Fruit fly (Drosophila melanogaster) whole organism, embryonic: Measurements from ENCODE around the gene Cap-D2.

Experiments used
- ATbp ChIP-seq: fragments of 200-800 bp; sonication (Bioruptor generic); optimal IDR thresholded peaks from 2 replicates; lab custom pipeline; 2017; ENCODE audit warnings: missing biosample characterization, mild to moderate bottlenecking, missing genetic modification characterization, missing genetic modification reagents
- Atf3 ChIP-seq: fragments of 200-800 bp; sonication (Bioruptor generic); optimal IDR thresholded peaks from 3 replicates; lab custom pipeline; 2016; ENCODE audit warnings: missing biosample characterization, missing genetic modification characterization
- Bteb2 ChIP-seq: fragments of 200-800 bp; sonication (Bioruptor generic); optimal IDR thresholded peaks from 2 replicates; lab custom pipeline; 2016; ENCODE audit warnings: missing biosample characterization, missing genetic modification characterization
- CG10267 ChIP-seq: fragments of 200-800 bp; sonication (Bioruptor generic); optimal IDR thresholded peaks from 2 replicates; lab custom pipeline; 2018; ENCODE audit warnings: missing biosample characterization, mild to moderate bottlenecking, missing genetic modification characterization, moderate library complexity
- CG10565 ChIP-seq: fragments of 200-800 bp; sonication (Bioruptor generic); optimal IDR thresholded peaks from 3 replicates; lab custom pipeline; 2016; ENCODE audit warnings: missing biosample characterization, mild to moderate bottlenecking, missing genetic modification characterization
- CG10654 ChIP-seq: fragments of 200-800 bp; sonication (Bioruptor generic); optimal IDR thresholded peaks from 2 replicates; lab custom pipeline; 2016; ENCODE audit warnings: missing biosample characterization, missing genetic modification characterization
- CG12236 ChIP-seq: fragments of 200-800 bp; sonication (Bioruptor generic); optimal IDR thresholded peaks from 2 replicates; lab custom pipeline; 2016; ENCODE audit warnings: missing biosample characterization, missing genetic modification characterization
- CG14050 ChIP-seq: fragments of 200-800 bp; sonication (Bioruptor generic); IDR thresholded peaks from 3 replicates; pipeline ENCODE4 v1.3.6; 2022; ENCODE audit warnings: missing biosample characterization, missing genetic modification characterization
- CG15514 ChIP-seq: fragments of 200-800 bp; sonication (Bioruptor generic); optimal IDR thresholded peaks from 3 replicates; lab custom pipeline; 2017; ENCODE audit warnings: missing biosample characterization, missing genetic modification characterization, mild to moderate bottlenecking, moderate library complexity, missing genetic modification reagents
- CG1603 ChIP-seq: fragments of 200-800 bp; sonication (Bioruptor generic); optimal IDR thresholded peaks from 2 replicates; lab custom pipeline; 2019; ENCODE audit warnings: missing biosample characterization, mild to moderate bottlenecking, missing genetic modification characterization, moderate library complexity
- CG17359 ChIP-seq: fragments of 200-800 bp; sonication (Bioruptor generic); optimal IDR thresholded peaks from 3 replicates; lab custom pipeline; 2018; ENCODE audit warnings: missing biosample characterization, mild to moderate bottlenecking, missing genetic modification characterization, moderate library complexity
- CG18476 ChIP-seq: fragments of 200-800 bp; sonication (Bioruptor generic); optimal IDR thresholded peaks from 2 replicates; lab custom pipeline; 2016; ENCODE audit warnings: missing biosample characterization, mild to moderate bottlenecking, missing genetic modification characterization
- CG18599 ChIP-seq: fragments of 200-800 bp; sonication (Bioruptor generic); optimal IDR thresholded peaks from 3 replicates; lab custom pipeline; 2017; ENCODE audit warnings: missing biosample characterization, missing genetic modification characterization, mild to moderate bottlenecking, moderate library complexity, missing genetic modification reagents
- CG30020 ChIP-seq: fragments of 200-800 bp; optimal IDR thresholded peaks from 2 replicates; lab custom pipeline; 2019; ENCODE audit warnings: missing biosample characterization, mild to moderate bottlenecking, missing genetic modification characterization, moderate library complexity
- CG3065 ChIP-seq: fragments of 200-800 bp; sonication (Bioruptor generic); optimal IDR thresholded peaks from 2 replicates; lab custom pipeline; 2016; ENCODE audit warnings: missing biosample characterization, missing genetic modification characterization
- CG32532 ChIP-seq: fragments of 200-800 bp; sonication (Bioruptor generic); IDR thresholded peaks from 2 replicates; pipeline ENCODE4 v1.3.6; 2022; ENCODE audit warnings: missing biosample characterization, missing genetic modification characterization
- CG4360 ChIP-seq: fragments of 200-800 bp; sonication (Bioruptor generic); IDR thresholded peaks from 2 replicates; pipeline ENCODE4 v1.3.6; 2022; ENCODE audit warnings: missing biosample characterization, missing genetic modification characterization
- CG4820 ChIP-seq: fragments of 200-800 bp; sonication (Bioruptor generic); optimal IDR thresholded peaks from 3 replicates; lab custom pipeline; 2016; ENCODE audit warnings: missing biosample characterization, missing genetic modification characterization
- CG8290 ChIP-seq, 3 experiments: fragments of 200-800 bp; sonication (Bioruptor generic); optimal IDR thresholded peaks; 2 replicates each; lab custom pipeline; 2016 to 2019; ENCODE audit warnings: missing biosample characterization in 3 of 3, missing genetic modification characterization in 3 of 3, mild to moderate bottlenecking in 2 of 3, moderate library complexity in 1 of 3
- CkIIα-i1 ChIP-seq: fragments of 200-800 bp; sonication (Bioruptor generic); IDR thresholded peaks from 2 replicates; pipeline ENCODE4 v1.3.6; 2022; ENCODE audit warnings: missing biosample characterization, missing genetic modification characterization
- Doc2 ChIP-seq: fragments of 200-800 bp; sonication (Bioruptor generic); IDR thresholded peaks from 2 replicates; pipeline ENCODE4 v1.3.6; 2022; ENCODE audit warnings: missing biosample characterization, missing genetic modification characterization
- Doc3 ChIP-seq: fragments of 200-800 bp; sonication (Bioruptor generic); IDR thresholded peaks from 3 replicates; pipeline ENCODE4 v1.3.6; 2022; ENCODE audit warnings: missing biosample characterization, missing genetic modification characterization; ENCODE audit not compliant: partially characterized antibody
- E2f1 ChIP-seq: fragments of 200-800 bp; sonication (Bioruptor generic); IDR thresholded peaks from 2 replicates; pipeline ENCODE4 v1.3.6; 2022; ENCODE audit warnings: missing biosample characterization, missing genetic modification characterization
- Elba2 ChIP-seq: fragments of 200-800 bp; sonication (Bioruptor generic); optimal IDR thresholded peaks from 3 replicates; lab custom pipeline; 2016; ENCODE audit warnings: missing biosample characterization, missing genetic modification characterization
- Ets65A ChIP-seq: fragments of 200-800 bp; sonication (Bioruptor generic); peaks from one replicate; lab custom pipeline; 2016; ENCODE audit warnings: missing biosample characterization, missing genetic modification characterization
- MTF-1 ChIP-seq: fragments of 200-800 bp; sonication (Bioruptor generic); optimal IDR thresholded peaks from 2 replicates; lab custom pipeline; 2018; ENCODE audit warnings: missing biosample characterization, mild to moderate bottlenecking, missing genetic modification characterization, borderline replicate concordance
- Med ChIP-seq: fragments of 200-800 bp; sonication (Bioruptor generic); peaks from one replicate; lab custom pipeline; 2016; ENCODE audit warnings: missing biosample characterization, missing genetic modification characterization, mild to moderate bottlenecking, inconsistent platforms, moderate library complexity
- PHDP ChIP-seq: fragments of 200-800 bp; sonication (Bioruptor generic); optimal IDR thresholded peaks from 3 replicates; lab custom pipeline; 2018; ENCODE audit warnings: missing biosample characterization, mild to moderate bottlenecking, missing genetic modification characterization, moderate library complexity
- Rx ChIP-seq: fragments of 200-800 bp; sonication (Bioruptor generic); IDR thresholded peaks from 2 replicates; pipeline ENCODE4 v1.3.6; 2022; ENCODE audit warnings: missing biosample characterization, missing genetic modification characterization
- Six4 ChIP-seq: fragments of 200-800 bp; sonication (Bioruptor generic); optimal IDR thresholded peaks from 2 replicates; lab custom pipeline; 2016; ENCODE audit warnings: missing biosample characterization, missing genetic modification characterization
- Trl ChIP-seq, 3 experiments: fragments of >200 bp in 2 of 3; fragments of 200-800 bp in 1 of 3; sonication (Bioruptor generic) in 1 of 3; optimal IDR thresholded peaks; 2 replicates in 1 of 3; 3 replicates in 2 of 3; lab custom pipeline; 2016 to 2017; ENCODE audit warnings: missing biosample characterization in 1 of 3, missing genetic modification characterization in 1 of 3
- bowl ChIP-seq: fragments of 200-800 bp; sonication (Bioruptor generic); IDR thresholded peaks from 2 replicates; pipeline ENCODE4 v1.3.6; 2022; ENCODE audit warnings: missing biosample characterization, missing genetic modification characterization
- cato ChIP-seq: fragments of 200-800 bp; sonication (Bioruptor generic); optimal IDR thresholded peaks from 2 replicates; lab custom pipeline; 2016; ENCODE audit warnings: missing biosample characterization, missing genetic modification characterization, borderline replicate concordance
- chif ChIP-seq, 2 experiments: fragments of 200-800 bp; sonication (Bioruptor generic); optimal IDR thresholded peaks; 3 replicates each; lab custom pipeline; 2016; ENCODE audit warnings: missing biosample characterization in 2 of 2, missing genetic modification characterization in 2 of 2
- fd3F ChIP-seq: fragments of 200-800 bp; sonication (Bioruptor generic); optimal IDR thresholded peaks from 2 replicates; lab custom pipeline; 2018; ENCODE audit warnings: missing biosample characterization, mild to moderate bottlenecking, missing genetic modification characterization, moderate library complexity
- gcm ChIP-seq: fragments of 200-800 bp; sonication (Bioruptor generic); optimal IDR thresholded peaks from 2 replicates; lab custom pipeline; 2019; ENCODE audit warnings: missing biosample characterization, mild to moderate bottlenecking, missing genetic modification characterization, moderate library complexity
- h ChIP-seq: fragments of >200 bp; optimal IDR thresholded peaks from 2 replicates; lab custom pipeline; 2017
- hth ChIP-seq: fragments of >200 bp; optimal IDR thresholded peaks from 2 replicates; lab custom pipeline; 2017; ENCODE audit warnings: inconsistent platforms
- knrl ChIP-seq: fragments of 200-800 bp; sonication (Bioruptor generic); IDR thresholded peaks from 3 replicates; pipeline ENCODE4 v1.3.6; 2022; ENCODE audit warnings: missing biosample characterization, missing genetic modification characterization; ENCODE audit not compliant: partially characterized antibody
- lilli ChIP-seq: fragments of 200-800 bp; sonication (Bioruptor generic); optimal IDR thresholded peaks from 3 replicates; lab custom pipeline; 2016; ENCODE audit warnings: missing biosample characterization, missing genetic modification characterization
- otp ChIP-seq: fragments of 200-800 bp; sonication (Bioruptor generic); IDR thresholded peaks from 3 replicates; pipeline ENCODE4, ENCODE4 v1.3.6; 2022; ENCODE audit warnings: missing biosample characterization, missing genetic modification characterization
- pb ChIP-seq: fragments of 200-800 bp; sonication (Bioruptor generic); optimal IDR thresholded peaks from 3 replicates; lab custom pipeline; 2016; ENCODE audit warnings: missing biosample characterization, missing genetic modification characterization
- prd ChIP-seq, 3 experiments: fragments of >200 bp in 2 of 3; fragments of 200-800 bp in 1 of 3; sonication (Bioruptor generic) in 1 of 3; optimal IDR thresholded peaks in 2 of 3; IDR thresholded peaks in 1 of 3; 2 replicates in 2 of 3; 3 replicates in 1 of 3; pipeline versions ENCODE4 v1.3.6 to Lab custom; 2017 to 2022; ENCODE audit warnings: missing biosample characterization in 1 of 3, missing genetic modification characterization in 1 of 3
- sisA ChIP-seq: fragments of 200-800 bp; sonication (Bioruptor generic); IDR thresholded peaks from 2 replicates; pipeline ENCODE4 v1.3.6; 2022; ENCODE audit warnings: missing biosample characterization, missing genetic modification characterization
- slbo ChIP-seq: fragments of 200-800 bp; sonication (Bioruptor generic); IDR thresholded peaks from 2 replicates; pipeline ENCODE4 v1.3.6; 2022; ENCODE audit warnings: missing biosample characterization, missing genetic modification characterization
- sr ChIP-seq: fragments of 200-800 bp; sonication (Bioruptor generic); IDR thresholded peaks from 3 replicates; pipeline ENCODE4 v1.3.6; 2022; ENCODE audit warnings: missing biosample characterization, missing genetic modification characterization
- unpg ChIP-seq: fragments of 200-800 bp; sonication (Bioruptor generic); optimal IDR thresholded peaks from 3 replicates; lab custom pipeline; 2018; ENCODE audit warnings: missing biosample characterization, mild to moderate bottlenecking, missing genetic modification characterization, moderate library complexity
- wek ChIP-seq: fragments of 200-800 bp; sonication (Bioruptor generic); optimal IDR thresholded peaks from 3 replicates; lab custom pipeline; 2018; ENCODE audit warnings: missing biosample characterization, mild to moderate bottlenecking, missing genetic modification characterization, moderate library complexity
- zen ChIP-seq: fragments of 200-800 bp; sonication (Bioruptor generic); optimal IDR thresholded peaks from 3 replicates; lab custom pipeline; 2018; ENCODE audit warnings: missing biosample characterization, mild to moderate bottlenecking, missing genetic modification characterization, moderate library complexity
- zf30C ChIP-seq: fragments of 200-800 bp; sonication (Bioruptor generic); optimal IDR thresholded peaks from 3 replicates; lab custom pipeline; 2018; ENCODE audit warnings: missing biosample characterization, mild to moderate bottlenecking, missing genetic modification characterization

Gene Cap-D2

dm6 chr3R:29651488-29651887, 24.0 kb upstream of the Cap-D2 start:
- TF ChIP-seq CG1603 (tag; lab: Kevin White, UChicago) (peak; percentile 39), h (lab: Kevin White, UChicago) (no peak), CG4820 (GFP tag; lab: Kevin White, UChicago) (peak; percentile 20), otp (0 out of 3 replicates have a peak, but pooled peaks have one; percentile 25), CG10267 (tag; lab: Kevin White, UChicago) (no peak), Elba2 (GFP tag; lab: Kevin White, UChicago) (no peak), Med (GFP tag; lab: Kevin White, UChicago) (peak; percentile 79), pb (GFP tag; lab: Kevin White, UChicago) (no peak), ATbp (GFP tag; lab: Kevin White, UChicago) (peak; percentile 13), bowl (GFP tag; lab: Robert Waterston, UW) (no peak), Six4 (no peak), CkIIα-i1 (no peak), CG8290 (GFP tag; optimal IDR thresholded peaks at IDR 0.05; lab: Kevin White, UChicago) (no peak), CG8290 (tag; optimal IDR thresholded peaks at IDR 0.05; lab: Kevin White, UChicago) (peak in 1 of 2 experiments; percentile 41), wek (GFP tag; lab: Kevin White, UChicago) (no peak), Doc2 (no peak), Trl (optimal IDR thresholded peaks at IDR 0.05; lab: Kevin White, UChicago) (no peak), Trl (GFP tag; optimal IDR thresholded peaks at IDR 0.05; lab: Kevin White, UChicago) (no peak), unpg (GFP tag; lab: Kevin White, UChicago) (peak; percentile 16), Bteb2 (GFP tag; lab: Kevin White, UChicago) (no peak), zen (tag; lab: Kevin White, UChicago) (no peak), CG15514 (peak; percentile 42), CG32532 (GFP tag; lab: Robert Waterston, UW) (peak; percentile 49; the same call in 1 of the 2 replicates), CG4360 (GFP tag; lab: Robert Waterston, UW) (no peak), E2f1 (GFP tag; lab: Robert Waterston, UW) (peak; percentile 29; the same call in 1 of the 2 replicates), Atf3 (GFP tag; lab: Kevin White, UChicago) (no peak), cato (GFP tag; lab: Kevin White, UChicago) (no peak), CG3065 (GFP tag; lab: Kevin White, UChicago) (no peak), CG12236 (no peak), CG17359 (tag; lab: Kevin White, UChicago) (peak; percentile 33), chif (GFP tag; optimal IDR thresholded peaks at IDR 0.05; lab: Kevin White, UChicago) (no peak), knrl (GFP tag; lab: Robert Waterston, UW) (no peak), CG18599 (GFP tag; lab: Kevin White, UChicago) (peak; percentile 84), zf30C (peak; percentile 9), lilli (GFP tag; lab: Kevin White, UChicago) (peak; percentile 24), PHDP (tag; lab: Kevin White, UChicago) (peak; percentile 20), CG30020 (no peak), gcm (no peak), Rx (GFP tag; lab: Robert Waterston, UW) (no peak), sr (GFP tag; lab: Robert Waterston, UW) (no peak), sisA (GFP tag; lab: Robert Waterston, UW) (peak; percentile 22; the same call in 1 of the 2 replicates), hth (lab: Kevin White, UChicago) (no peak), MTF-1 (GFP tag; lab: Kevin White, UChicago) (no peak), CG14050 (GFP tag; lab: Robert Waterston, UW) (no peak), fd3F (GFP tag; lab: Kevin White, UChicago) (no peak), CG10565 (no peak), prd (optimal IDR thresholded peaks at IDR 0.05; lab: Kevin White, UChicago) (no peak), prd (GFP tag; IDR thresholded peaks at IDR 0.05; lab: Robert Waterston, UW) (peak; percentile 51; the same call in 2 of the 3 replicates), Ets65A (peak; percentile 50), Doc3 (no peak), slbo (GFP tag; lab: Robert Waterston, UW) (peak; percentile 56; the same call in 1 of the 2 replicates), CG18476 (no peak), CG10654 (GFP tag; lab: Kevin White, UChicago) (no peak)
